Worm (Caenorhabditis elegans) whole organism, L2 larva: Measurements from ENCODE around the gene F46G10.2.

Experiments used
- alr-1 ChIP-seq: fragments of 150-350 bp; optimal IDR thresholded peaks from 2 replicates; lab custom pipeline; 2014; ENCODE audit warnings: missing biosample characterization, missing genetic modification characterization
- ceh-82 ChIP-seq: fragments of 150-350 bp; optimal IDR thresholded peaks from 2 replicates; lab custom pipeline; 2014; ENCODE audit warnings: missing biosample characterization, missing genetic modification characterization
- dmd-4 ChIP-seq: sonication (generic microtip); optimal IDR thresholded peaks from 2 replicates; lab custom pipeline; 2017; ENCODE audit warnings: missing biosample characterization, missing genetic modification characterization
- gmeb-1 ChIP-seq: fragments of 150-350 bp; optimal IDR thresholded peaks from 2 replicates; lab custom pipeline; 2014; ENCODE audit warnings: missing biosample characterization, missing genetic modification characterization
- mab-5 ChIP-seq: fragments of 150-350 bp; optimal IDR thresholded peaks from 2 replicates; lab custom pipeline; 2014; ENCODE audit warnings: missing biosample characterization, missing genetic modification characterization
- nhr-11 ChIP-seq: fragments of 150-350 bp; optimal IDR thresholded peaks from 2 replicates; lab custom pipeline; 2014; ENCODE audit warnings: missing biosample characterization, missing genetic modification characterization
- nhr-77 ChIP-seq: fragments of 150-350 bp; optimal IDR thresholded peaks from 2 replicates; lab custom pipeline; 2014; ENCODE audit warnings: missing biosample characterization, missing genetic modification characterization
- skn-1 ChIP-seq: sonication (generic microtip); optimal IDR thresholded peaks from 2 replicates; lab custom pipeline; 2017; ENCODE audit warnings: missing biosample characterization, missing genetic modification characterization
- sma-3 ChIP-seq: sonication (generic microtip); optimal IDR thresholded peaks from 2 replicates; lab custom pipeline; 2016; ENCODE audit warnings: missing genetic modification reagents, missing genetic modification characterization, missing compliant biosample characterization
- unc-39 ChIP-seq: fragments of 150-350 bp; optimal IDR thresholded peaks from 2 replicates; lab custom pipeline; 2014; ENCODE audit warnings: missing biosample characterization, missing genetic modification characterization
- unc-62 ChIP-seq: fragments of 150-350 bp; optimal IDR thresholded peaks from 2 replicates; lab custom pipeline; 2014; ENCODE audit warnings: missing biosample characterization, missing genetic modification reagents, missing genetic modification characterization
- zag-1 ChIP-seq: fragments of 150-350 bp; optimal IDR thresholded peaks from 2 replicates; lab custom pipeline; 2014; ENCODE audit warnings: missing biosample characterization, missing genetic modification characterization
- ztf-11 ChIP-seq: sonication (generic microtip); optimal IDR thresholded peaks from 2 replicates; lab custom pipeline; 2017; ENCODE audit warnings: missing biosample characterization, missing genetic modification characterization

DNA sequence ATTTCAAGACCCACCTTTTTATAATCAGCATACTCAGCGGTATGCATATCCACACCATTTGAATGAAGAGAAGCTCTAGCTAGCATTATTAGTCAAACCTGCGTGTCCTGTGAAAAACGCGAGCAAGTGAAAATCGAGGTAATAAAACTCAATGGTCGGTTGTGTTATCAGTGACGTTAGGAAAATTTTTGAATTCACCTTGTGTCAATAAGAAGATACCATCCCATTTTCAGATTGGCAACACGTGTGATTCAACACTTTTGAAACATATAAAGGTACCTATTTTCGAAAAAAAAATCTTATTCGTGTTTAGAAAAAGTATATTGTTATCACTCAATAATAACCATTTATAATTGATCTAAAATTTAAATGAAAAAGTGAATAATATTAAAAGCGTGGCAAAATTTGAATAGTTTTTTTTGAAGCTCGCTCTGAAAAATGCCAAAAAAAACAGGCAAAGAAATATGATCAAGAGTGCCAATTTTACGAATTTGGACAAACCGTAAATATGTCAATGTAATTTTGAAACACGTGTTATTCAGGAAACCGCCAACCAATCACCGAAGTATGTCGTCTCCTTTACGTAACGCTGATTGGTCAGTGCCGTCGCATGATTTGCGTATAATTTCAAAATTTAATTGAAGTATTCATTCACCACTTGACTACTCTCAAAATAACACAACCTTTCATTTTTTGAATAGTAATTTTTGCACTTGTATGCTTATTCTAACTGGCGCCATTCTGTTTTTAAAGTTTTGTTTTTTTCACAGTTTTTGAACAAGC lies 10.9 kb upstream of the F46G10.2 start, which contains the start of gene F46G10.1:
- TF ChIP-seq nhr-11 (tag; lab: Kevin White, UChicago) (no peak), skn-1 (tag; lab: Kevin White, UChicago) (no peak), nhr-77 (tag; lab: Kevin White, UChicago) (no peak), alr-1 (tag; lab: Kevin White, UChicago) (no peak), unc-62 (GFP tag; lab: Kevin White, UChicago) (no peak), sma-3 (GFP tag; lab: Kevin White, UChicago) (no peak), dmd-4 (tag; lab: Kevin White, UChicago) (no peak), zag-1 (no peak), ceh-82 (tag; lab: Kevin White, UChicago) (no peak), unc-39 (tag; lab: Kevin White, UChicago) (no peak), gmeb-1 (tag; lab: Kevin White, UChicago) (no peak), mab-5 (no peak), ztf-11 (no peak)
